Fruit fly (Drosophila melanogaster): ENCODE data around the gene mRpS26.
A peak's percentile ranks its signal among the peaks of the same experiment; 100 is the strongest.

mRpS26 gene

DNA sequence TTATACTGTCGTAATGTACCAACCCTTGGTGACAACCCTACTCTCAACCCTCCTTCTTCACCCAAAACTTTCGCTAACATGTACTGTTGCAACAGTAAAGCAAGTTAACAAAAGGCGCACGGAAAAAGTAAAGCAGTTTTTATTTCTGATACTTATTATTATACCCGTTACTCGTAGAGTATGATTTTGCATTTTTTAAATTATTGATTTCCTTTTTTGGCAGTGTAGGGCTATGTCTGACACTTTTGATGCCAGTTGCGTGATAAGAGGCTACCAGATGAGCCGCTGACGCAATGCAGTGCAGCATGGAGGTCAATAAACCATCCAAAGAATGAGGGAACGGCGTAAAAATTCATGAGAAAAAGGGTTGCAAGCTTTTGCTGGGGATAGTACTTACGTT, 30.5 kb upstream of the mRpS26 start (continued):
- TF ChIP-seq Sox15 (GFP tag; optimal IDR thresholded peaks at IDR 0.05) (no peak), CG9139 (GFP tag; optimal IDR thresholded peaks at IDR 0.05) (no peak), fd59A (GFP tag; optimal IDR thresholded peaks at IDR 0.05) (no peak), OdsH (GFP tag; optimal IDR thresholded peaks at IDR 0.05) (peak; percentile 19), Sox102F (GFP tag; optimal IDR thresholded peaks at IDR 0.05) (no peak), acj6 (GFP tag; optimal IDR thresholded peaks at IDR 0.05) (no peak), topi (GFP tag; optimal IDR thresholded peaks at IDR 0.05) (no peak), Ets96B (tag; optimal IDR thresholded peaks at IDR 0.05) (peak; percentile 20), Lpt (GFP tag; optimal IDR thresholded peaks at IDR 0.05) (no peak), CG8319 (GFP tag; optimal IDR thresholded peaks at IDR 0.05) (no peak), CG6163 (GFP tag; IDR thresholded peaks at IDR 0.05) (no peak), CG8632 (GFP tag; optimal IDR thresholded peaks at IDR 0.05) (no peak), Hr38 (GFP tag; optimal IDR thresholded peaks at IDR 0.05) (no peak), CG32006 (GFP tag; optimal IDR thresholded peaks at IDR 0.05) (peak; percentile 44), CG7368 (GFP tag; optimal IDR thresholded peaks at IDR 0.05) (peak; percentile 15), Eip78C (GFP tag) (peak; percentile 53), Met (GFP tag; optimal IDR thresholded peaks at IDR 0.05) (peak; percentile 25), svp (GFP tag) (peak; percentile 90)

DNA sequence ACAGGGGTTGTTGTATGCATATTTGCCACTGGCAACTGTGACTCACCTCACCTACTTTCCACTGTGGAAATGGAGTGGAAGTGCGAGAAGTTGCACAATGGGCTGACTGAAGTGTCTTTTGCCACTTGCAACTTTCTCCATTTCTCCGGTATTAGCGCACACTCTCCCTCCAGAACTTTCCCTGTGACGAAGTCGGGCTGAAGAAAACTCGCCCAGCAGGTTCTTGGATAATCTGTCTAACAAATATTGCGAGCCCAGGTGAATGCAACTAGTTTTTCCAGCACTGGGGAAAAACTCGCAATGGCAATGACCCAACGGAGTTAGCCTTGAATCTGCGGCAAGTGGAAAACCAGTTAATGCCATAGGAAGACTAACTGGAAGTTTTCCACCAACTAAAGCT, 29.7 kb upstream of the mRpS26 start:
- peak; percentile 4 for TF ChIP-seq Eip75B (GFP tag; optimal IDR thresholded peaks at IDR 0.05)
- TF ChIP-seq CG6276 (GFP tag; optimal IDR thresholded peaks at IDR 0.05): peak; percentile 39
- TF ChIP-seq vri (GFP tag; optimal IDR thresholded peaks at IDR 0.05): no peak
- no peak for TF ChIP-seq lz (GFP tag; optimal IDR thresholded peaks at IDR 0.05)
- no peak for TF ChIP-seq spab (GFP tag; optimal IDR thresholded peaks at IDR 0.05)
- no peak for TF ChIP-seq CG9139 (GFP tag; optimal IDR thresholded peaks at IDR 0.05)
- no peak for TF ChIP-seq salr (GFP tag; optimal IDR thresholded peaks at IDR 0.05)
- no peak for TF ChIP-seq dsx (GFP tag; optimal IDR thresholded peaks at IDR 0.05; ENCODE audit: poor library complexity, severe bottlenecking)
- TF ChIP-seq CG15336 (GFP tag; IDR thresholded peaks at IDR 0.05): peak; percentile 27; the same call in 1 of the 2 replicates
- TF ChIP-seq CG4318 (GFP tag; optimal IDR thresholded peaks at IDR 0.05): no peak
- TF ChIP-seq CG8319 (GFP tag; optimal IDR thresholded peaks at IDR 0.05): no peak
- TF ChIP-seq CG32006 (GFP tag; optimal IDR thresholded peaks at IDR 0.05): peak; percentile 31
- no peak for TF ChIP-seq Eip78C (GFP tag)
- TF ChIP-seq OdsH (GFP tag; optimal IDR thresholded peaks at IDR 0.05): no peak
- no peak for TF ChIP-seq CG6792 (GFP tag; optimal IDR thresholded peaks at IDR 0.05)
- no peak for TF ChIP-seq CG8632 (GFP tag; optimal IDR thresholded peaks at IDR 0.05)
- TF ChIP-seq Lpt (GFP tag; optimal IDR thresholded peaks at IDR 0.05): no peak
- TF ChIP-seq ss (GFP tag; optimal IDR thresholded peaks at IDR 0.05): peak in 1 of 2 experiments; percentile 4
- no peak for TF ChIP-seq fd85E (GFP tag; optimal IDR thresholded peaks at IDR 0.05)
- no peak for TF ChIP-seq Blimp-1 (GFP tag; optimal IDR thresholded peaks at IDR 0.05)
- no peak for TF ChIP-seq Hr39 (GFP tag; optimal IDR thresholded peaks at IDR 0.05)

DNA sequence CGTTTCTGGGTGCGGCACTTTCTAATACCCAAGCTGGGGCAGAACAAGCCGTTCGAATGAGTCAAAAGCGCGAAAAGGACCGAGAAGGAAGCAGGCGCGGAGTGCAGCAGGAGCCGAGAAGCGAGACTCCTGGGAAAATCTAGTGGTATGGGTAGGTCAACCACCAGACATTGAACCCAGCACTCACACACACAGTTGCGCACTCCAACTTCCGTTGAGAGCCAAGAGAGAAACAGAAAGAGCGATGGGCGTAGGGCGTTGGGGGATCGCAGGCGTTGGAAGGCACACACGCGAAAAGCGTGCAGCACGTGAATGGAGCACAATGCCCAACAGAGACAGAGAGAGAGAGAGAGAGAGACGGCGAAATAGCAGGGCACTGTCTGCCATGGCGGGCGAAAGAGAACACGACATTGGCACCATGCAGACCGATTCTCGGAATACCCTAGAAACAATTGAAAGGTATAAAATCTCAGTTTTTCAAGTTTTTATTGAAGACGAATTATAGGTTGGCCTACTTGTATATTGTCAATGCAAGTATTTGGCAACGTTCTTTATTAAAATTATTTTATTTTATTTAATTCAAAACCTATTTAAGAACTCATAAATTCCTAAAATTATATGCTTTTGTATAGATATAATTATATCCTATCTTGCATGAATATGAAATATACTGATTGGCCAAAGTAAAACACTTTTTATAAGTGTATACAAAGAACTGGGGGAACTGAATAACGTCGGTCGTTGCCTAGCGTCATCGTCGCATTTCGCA, 28.5 kb upstream of the mRpS26 start:
- TF ChIP-seq dac (GFP tag; optimal IDR thresholded peaks at IDR 0.05) (peak; percentile 87), Ets21C (GFP tag; optimal IDR thresholded peaks at IDR 0.05) (no peak), dsx (GFP tag; optimal IDR thresholded peaks at IDR 0.05; ENCODE audit: poor library complexity, severe bottlenecking) (peak; percentile 96), CG11294 (GFP tag; IDR thresholded peaks at IDR 0.05) (peak; percentile 86; the same call in 1 of the 2 replicates), CG31627 (GFP tag; optimal IDR thresholded peaks at IDR 0.05) (peak; percentile 43), fkh (GFP tag; optimal IDR thresholded peaks at IDR 0.05) (no peak), Met (GFP tag; optimal IDR thresholded peaks at IDR 0.05) (peak; percentile 46), CG16779 (tag; optimal IDR thresholded peaks at IDR 0.05) (peak; percentile 96), CG6276 (GFP tag; optimal IDR thresholded peaks at IDR 0.05) (peak; percentile 96), vri (GFP tag; optimal IDR thresholded peaks at IDR 0.05) (no peak), acj6 (GFP tag; optimal IDR thresholded peaks at IDR 0.05) (peak; percentile 92), CG34406 (GFP tag; optimal IDR thresholded peaks at IDR 0.05) (peak; percentile 89), ss (GFP tag; optimal IDR thresholded peaks at IDR 0.05) (peak; percentile 97 to 98), CG15336 (GFP tag; IDR thresholded peaks at IDR 0.05) (peak; percentile 97), Eip75B (GFP tag; optimal IDR thresholded peaks at IDR 0.05) (peak; percentile 72), CG6792 (GFP tag; optimal IDR thresholded peaks at IDR 0.05) (peak; percentile 84), Gug (GFP tag; IDR thresholded peaks at IDR 0.05) (peak; percentile 94), eg (GFP tag; IDR thresholded peaks at IDR 0.05) (peak; percentile 90), Sox102F (GFP tag; optimal IDR thresholded peaks at IDR 0.05) (peak; percentile 31), topi (GFP tag; optimal IDR thresholded peaks at IDR 0.05) (peak; percentile 57), salr (GFP tag; optimal IDR thresholded peaks at IDR 0.05) (peak; percentile 87 to 97), CG4318 (GFP tag; optimal IDR thresholded peaks at IDR 0.05) (peak; percentile 96), achi (GFP tag; optimal IDR thresholded peaks at IDR 0.05) (peak; percentile 95), Hr39 (GFP tag; optimal IDR thresholded peaks at IDR 0.05) (peak; percentile 34), svp (GFP tag) (peak; percentile 82), lz (GFP tag; optimal IDR thresholded peaks at IDR 0.05) (peak; percentile 63), Hr38 (GFP tag; optimal IDR thresholded peaks at IDR 0.05) (no peak), net (GFP tag; optimal IDR thresholded peaks at IDR 0.05) (peak; percentile 89), CG3919 (GFP tag; optimal IDR thresholded peaks at IDR 0.05) (peak; percentile 91)

Measured in whole organism, prepupa.